Fruit fly (Drosophila melanogaster): ENCODE data around the gene CG10864.

Gene CG10864

dm6 chr3R:18436550-18437362 lies 25.3 kb upstream of the CG10864 start (continued):
- TF ChIP-seq CG33213 (GFP tag; optimal IDR thresholded peaks at IDR 0.05): peak; percentile 14
- no peak for TF ChIP-seq gsb (GFP tag; IDR thresholded peaks at IDR 0.05)
- peak; percentile 21 for TF ChIP-seq Atf-2 (GFP tag; optimal IDR thresholded peaks at IDR 0.05)
- TF ChIP-seq sim (GFP tag; IDR thresholded peaks at IDR 0.05): no peak
- no peak for TF ChIP-seq knrl (GFP tag; IDR thresholded peaks at IDR 0.05; ENCODE audit: partially characterized antibody)
- peak; percentile 64 for TF ChIP-seq HHEX (GFP tag; optimal IDR thresholded peaks at IDR 0.05)
- TF ChIP-seq fd64A (GFP tag; optimal IDR thresholded peaks at IDR 0.05): no peak
- TF ChIP-seq al (GFP tag; IDR thresholded peaks at IDR 0.05): no peak
- no peak for TF ChIP-seq CG18262 (tag; optimal IDR thresholded peaks at IDR 0.05)
- peak; percentile 30; the same call in 1 of the 2 replicates for TF ChIP-seq CG6689 (GFP tag; IDR thresholded peaks at IDR 0.05)
- TF ChIP-seq CG11723 (GFP tag; optimal IDR thresholded peaks at IDR 0.05): peak; percentile 27
- no peak for TF ChIP-seq Opbp (GFP tag; IDR thresholded peaks at IDR 0.05; ENCODE audit: partially characterized antibody)
- no peak for TF ChIP-seq CG7987 (GFP tag; optimal IDR thresholded peaks at IDR 0.05)
- peak; percentile 56 for TF ChIP-seq CG6765 (GFP tag; optimal IDR thresholded peaks at IDR 0.05)
- TF ChIP-seq E2f1 (GFP tag; IDR thresholded peaks at IDR 0.05): peak; percentile 45; the same call in 1 of the 2 replicates
- TF ChIP-seq HLH3B (GFP tag; IDR thresholded peaks at IDR 0.05): peak; percentile 57; the same call in 1 of the 2 replicates
- TF ChIP-seq CG17568 (GFP tag; optimal IDR thresholded peaks at IDR 0.05): no peak
- peak; percentile 47; the same call in 2 of the 3 replicates for TF ChIP-seq ase (GFP tag; IDR thresholded peaks at IDR 0.05)
- peak; percentile 39; the same call in 1 of the 2 replicates for TF ChIP-seq Taf1 (GFP tag; IDR thresholded peaks at IDR 0.05)
- peak; percentile 27 for TF ChIP-seq Usf (GFP tag; optimal IDR thresholded peaks at IDR 0.05)
- no peak for TF ChIP-seq dimm (GFP tag; IDR thresholded peaks at IDR 0.05)
- no peak for TF ChIP-seq unc-4 (GFP tag; IDR thresholded peaks at IDR 0.05; ENCODE audit: partially characterized antibody)
- no peak for TF ChIP-seq CG1529 (GFP tag; optimal IDR thresholded peaks at IDR 0.05)
- TF ChIP-seq dysf (GFP tag; IDR thresholded peaks at IDR 0.05): peak; percentile 70
- TF ChIP-seq CG12104 (GFP tag; optimal IDR thresholded peaks at IDR 0.05): no peak
- no peak for TF ChIP-seq kah (GFP tag; optimal IDR thresholded peaks at IDR 0.05)
- no peak for TF ChIP-seq CG6175 (GFP tag; IDR thresholded peaks at IDR 0.05)
- TF ChIP-seq dmrt99B (tag; optimal IDR thresholded peaks at IDR 0.05): peak; percentile 78
- TF ChIP-seq pros (GFP tag; optimal IDR thresholded peaks at IDR 0.05): no peak
- TF ChIP-seq rib (GFP tag; IDR thresholded peaks at IDR 0.05): peak; percentile 99
- peak; percentile 78 for TF ChIP-seq ind (GFP tag; optimal IDR thresholded peaks at IDR 0.05)
- peak; percentile 28 for TF ChIP-seq en (GFP tag; optimal IDR thresholded peaks at IDR 0.05)
- peak; percentile 4 for TF ChIP-seq disco-r (GFP tag; optimal IDR thresholded peaks at IDR 0.05)
- no peak for TF ChIP-seq pita (GFP tag; optimal IDR thresholded peaks at IDR 0.05)
- no peak for TF ChIP-seq Dp (GFP tag; optimal IDR thresholded peaks at IDR 0.05)
- TF ChIP-seq sqz (GFP tag; optimal IDR thresholded peaks at IDR 0.05): no peak
- TF ChIP-seq wor (GFP tag; IDR thresholded peaks at IDR 0.05): no peak
- no peak for TF ChIP-seq CG7357 (GFP tag; IDR thresholded peaks at IDR 0.05)
- TF ChIP-seq gce (GFP tag; IDR thresholded peaks at IDR 0.05): peak; percentile 7; the same call in 1 of the 3 replicates
- peak; percentile 26 for TF ChIP-seq gro (GFP tag; optimal IDR thresholded peaks at IDR 0.05)
- no peak for TF ChIP-seq z (GFP tag; IDR thresholded peaks at IDR 0.05)
- TF ChIP-seq onecut (GFP tag; IDR thresholded peaks at IDR 0.05): no peak
- TF ChIP-seq Xrp1 (GFP tag; IDR thresholded peaks at IDR 0.05): no peak; the same call in 1 of the 2 replicates
- no peak for TF ChIP-seq Nf-YC (tag; optimal IDR thresholded peaks at IDR 0.05)
- TF ChIP-seq CG1024 (GFP tag; IDR thresholded peaks at IDR 0.05): peak; percentile 15; the same call in 1 of the 2 replicates
- peak; percentile 62 for TF ChIP-seq Aef1 (GFP tag; IDR thresholded peaks at IDR 0.05)
- 0 out of 2 replicates have a peak, but pooled peaks have one; percentile 36 for TF ChIP-seq CG32772 (GFP tag; IDR thresholded peaks at IDR 0.05)
- peak; percentile 37 for TF ChIP-seq CG17328 (GFP tag; IDR thresholded peaks at IDR 0.05)
- peak; percentile 44; the same call in 1 of the 3 replicates for TF ChIP-seq zfh1 (GFP tag; IDR thresholded peaks at IDR 0.05)
- peak; percentile 12 for TF ChIP-seq yki (optimal IDR thresholded peaks at IDR 0.05)

All from whole organism, embryonic.